Worm (Caenorhabditis elegans) whole organism, young adult: Measurements from ENCODE around the gene Y105C5A.9.

Source experiments
- B0336.3 ChIP-seq: fragments of 200-800 bp; sonication (Bioruptor generic); IDR thresholded peaks from 2 replicates; pipeline ENCODE4 v1.3.6; 2022; ENCODE audit warnings: missing genetic modification characterization, missing compliant biosample characterization
- D2030.7 ChIP-seq: fragments of 200-800 bp; sonication (Bioruptor generic); IDR thresholded peaks from 2 replicates; pipeline ENCODE4 v1.3.6; 2022; ENCODE audit warnings: missing genetic modification reagents, missing genetic modification characterization, missing compliant biosample characterization
- F52B5.7 ChIP-seq: sonication (generic microtip); optimal IDR thresholded peaks from 2 replicates; lab custom pipeline; 2016; ENCODE audit warnings: mild to moderate bottlenecking, missing genetic modification characterization, missing compliant biosample characterization
- K11D2.4 ChIP-seq: fragments of 200-800 bp; sonication (Bioruptor generic); IDR thresholded peaks from 2 replicates; pipeline ENCODE4 v1.3.6; 2022; ENCODE audit warnings: missing genetic modification reagents, missing genetic modification characterization, missing compliant biosample characterization
- Y53G8AR.9 ChIP-seq: fragments of 200-800 bp; sonication (Bioruptor generic); conservative IDR thresholded peaks from 2 replicates; pipeline ENCODE4 v1.3.6; 2022; ENCODE audit warnings: missing genetic modification reagents, missing genetic modification characterization, missing compliant biosample characterization
- ZK185.1 ChIP-seq: sonication (generic microtip); optimal IDR thresholded peaks from 2 replicates; lab custom pipeline; 2016; ENCODE audit warnings: mild to moderate bottlenecking, missing genetic modification characterization, missing compliant biosample characterization; ENCODE audit not compliant: poor library complexity, severe bottlenecking
- ama-1 ChIP-seq, 3 experiments: fragments of 150-350 bp in 1 of 3; sonication (generic microtip) in 2 of 3; optimal IDR thresholded peaks; 2 replicates each; lab custom pipeline; 2014 to 2018; ENCODE audit warnings: missing biosample characterization in 2 of 3, missing genetic modification characterization in 2 of 3, missing genetic modification reagents in 2 of 3
- attf-6 ChIP-seq: fragments of 200-800 bp; sonication (Bioruptor generic); IDR thresholded peaks from 2 replicates; pipeline ENCODE4 v1.3.6; 2022; ENCODE audit warnings: missing genetic modification reagents, missing genetic modification characterization, missing compliant biosample characterization
- cebp-1 ChIP-seq, 2 experiments: fragments of 200-800 bp in 1 of 2; sonication (Bioruptor generic) in 1 of 2; sonication (generic microtip) in 1 of 2; IDR thresholded peaks in 1 of 2; optimal IDR thresholded peaks in 1 of 2; 2 replicates each; pipeline versions ENCODE4 v1.3.6 to Lab custom; 2017 to 2022; ENCODE audit warnings: missing compliant biosample characterization in 2 of 2, missing genetic modification characterization in 2 of 2, mild to moderate bottlenecking in 1 of 2, missing genetic modification reagents in 1 of 2, moderate library complexity in 1 of 2
- ceh-100 ChIP-seq: fragments of 200-800 bp; sonication (Bioruptor generic); IDR thresholded peaks from 2 replicates; pipeline ENCODE4 v1.3.6; 2022; ENCODE audit warnings: missing genetic modification reagents, missing genetic modification characterization, missing compliant biosample characterization
- ceh-79 ChIP-seq: sonication (generic microtip); optimal IDR thresholded peaks from 2 replicates; lab custom pipeline; 2017; ENCODE audit warnings: mild to moderate bottlenecking, missing genetic modification characterization, missing compliant biosample characterization
- chd-7 ChIP-seq: sonication (generic microtip); optimal IDR thresholded peaks from 2 replicates; lab custom pipeline; 2016; ENCODE audit warnings: mild to moderate bottlenecking, missing genetic modification characterization, moderate library complexity, missing compliant biosample characterization
- die-1 ChIP-seq: sonication (generic microtip); optimal IDR thresholded peaks from 2 replicates; lab custom pipeline; 2016; ENCODE audit warnings: missing genotype, mild to moderate bottlenecking, missing genetic modification characterization, missing compliant biosample characterization
- dox-1 ChIP-seq: fragments of 200-800 bp; sonication (Bioruptor generic); IDR thresholded peaks from 2 replicates; pipeline ENCODE4 v1.3.6; 2022; ENCODE audit warnings: missing genetic modification reagents, missing genetic modification characterization, missing compliant biosample characterization
- egl-18 ChIP-seq: fragments of 200-800 bp; sonication (Bioruptor generic); IDR thresholded peaks from 2 replicates; pipeline ENCODE4 v1.3.6; 2022; ENCODE audit warnings: missing genetic modification reagents, missing genetic modification characterization, missing compliant biosample characterization
- egl-44 ChIP-seq: fragments of 200-800 bp; sonication (Bioruptor generic); IDR thresholded peaks from 2 replicates; pipeline ENCODE4 v1.3.6; 2022; ENCODE audit warnings: missing genetic modification reagents, missing genetic modification characterization, missing compliant biosample characterization
- ekl-4 ChIP-seq: fragments of 200-800 bp; sonication (Bioruptor generic); IDR thresholded peaks from 2 replicates; pipeline ENCODE4 v1.3.6; 2022; ENCODE audit warnings: missing genetic modification reagents, missing genetic modification characterization, missing compliant biosample characterization
- hmg-1.2 ChIP-seq: fragments of 200-800 bp; sonication (Bioruptor generic); IDR thresholded peaks from 2 replicates; pipeline ENCODE4 v1.3.6; 2022; ENCODE audit warnings: missing genetic modification reagents, missing genetic modification characterization, missing compliant biosample characterization
- let-526 ChIP-seq: fragments of 200-800 bp; sonication (Bioruptor generic); IDR thresholded peaks from 2 replicates; pipeline ENCODE4 v1.3.6; 2022; ENCODE audit warnings: missing genetic modification reagents, missing genetic modification characterization, missing compliant biosample characterization
- lin-26 ChIP-seq: fragments of 200-800 bp; sonication (Bioruptor generic); IDR thresholded peaks from 2 replicates; pipeline ENCODE4 v1.3.6; 2022; ENCODE audit warnings: missing genetic modification reagents, missing genetic modification characterization, missing compliant biosample characterization
- lin-35 ChIP-seq, 3 experiments: fragments of 150-350 bp in 2 of 3; sonication (generic microtip) in 1 of 3; optimal IDR thresholded peaks; 2 replicates each; lab custom pipeline; 2014 to 2018; ENCODE audit warnings: missing biosample characterization in 3 of 3, missing genetic modification characterization in 3 of 3, missing genetic modification reagents in 3 of 3
- lin-40 ChIP-seq: sonication (generic microtip); optimal IDR thresholded peaks from 2 replicates; lab custom pipeline; 2016; ENCODE audit warnings: missing genetic modification characterization, mild to moderate bottlenecking, missing compliant biosample characterization, missing genotype, missing genetic modification reagents
- madf-10 ChIP-seq: sonication (generic microtip); optimal IDR thresholded peaks from 2 replicates; lab custom pipeline; 2016; ENCODE audit warnings: mild to moderate bottlenecking, missing genetic modification characterization, missing compliant biosample characterization
- madf-3 ChIP-seq: fragments of 200-800 bp; sonication (Bioruptor generic); IDR thresholded peaks from 2 replicates; pipeline ENCODE4 v1.3.6; 2022; ENCODE audit warnings: missing genetic modification reagents, missing genetic modification characterization, missing compliant biosample characterization
- mcd-1 ChIP-seq: fragments of 200-800 bp; sonication (Bioruptor generic); IDR thresholded peaks from 2 replicates; pipeline ENCODE4 v1.3.6; 2022; ENCODE audit warnings: missing genetic modification reagents, missing genetic modification characterization, missing compliant biosample characterization
- nfyb-1 ChIP-seq: fragments of 200-800 bp; sonication (Bioruptor generic); IDR thresholded peaks from 2 replicates; pipeline ENCODE4 v1.3.6; 2022; ENCODE audit warnings: missing genetic modification reagents, missing genetic modification characterization, missing compliant biosample characterization
- nhr-80 ChIP-seq: sonication (generic microtip); optimal IDR thresholded peaks from 2 replicates; lab custom pipeline; 2016; ENCODE audit warnings: missing genetic modification characterization, missing compliant biosample characterization
- pbrm-1 ChIP-seq: fragments of 200-800 bp; sonication (Bioruptor generic); IDR thresholded peaks from 2 replicates; pipeline ENCODE4 v1.3.6; 2022; ENCODE audit warnings: missing genetic modification reagents, missing genetic modification characterization, missing compliant biosample characterization
- repo-1 ChIP-seq: sonication (generic microtip); optimal IDR thresholded peaks from 2 replicates; lab custom pipeline; 2017; ENCODE audit warnings: mild to moderate bottlenecking, missing genetic modification characterization, missing compliant biosample characterization
- snpc-4 ChIP-seq, 5 experiments: fragments of 150-350 bp in 1 of 5; sonication (generic microtip) in 4 of 5; optimal IDR thresholded peaks; 2 replicates each; lab custom pipeline; 2014 to 2018; ENCODE audit warnings: missing genetic modification characterization in 5 of 5, missing biosample characterization in 3 of 5, antibody characterized with exemption in 2 of 5, mild to moderate bottlenecking in 2 of 5, missing compliant biosample characterization in 2 of 5, missing genotype in 2 of 5, moderate library complexity in 2 of 5, missing genetic modification reagents in 1 of 5
- tlf-1 ChIP-seq: fragments of 200-800 bp; sonication (Bioruptor generic); optimal IDR thresholded peaks from 2 replicates; lab custom pipeline; 2018; ENCODE audit warnings: mild to moderate bottlenecking, missing genetic modification characterization, missing compliant biosample characterization
- ztf-18 ChIP-seq: sonication (generic microtip); optimal IDR thresholded peaks from 2 replicates; lab custom pipeline; 2016; ENCODE audit warnings: missing genotype, mild to moderate bottlenecking, missing genetic modification characterization, missing compliant biosample characterization
- ztf-3 ChIP-seq: fragments of 200-800 bp; sonication (Bioruptor generic); optimal IDR thresholded peaks from 2 replicates; lab custom pipeline; 2018; ENCODE audit warnings: mild to moderate bottlenecking, missing genetic modification characterization, missing compliant biosample characterization

Y105C5A.9 gene

DNA sequence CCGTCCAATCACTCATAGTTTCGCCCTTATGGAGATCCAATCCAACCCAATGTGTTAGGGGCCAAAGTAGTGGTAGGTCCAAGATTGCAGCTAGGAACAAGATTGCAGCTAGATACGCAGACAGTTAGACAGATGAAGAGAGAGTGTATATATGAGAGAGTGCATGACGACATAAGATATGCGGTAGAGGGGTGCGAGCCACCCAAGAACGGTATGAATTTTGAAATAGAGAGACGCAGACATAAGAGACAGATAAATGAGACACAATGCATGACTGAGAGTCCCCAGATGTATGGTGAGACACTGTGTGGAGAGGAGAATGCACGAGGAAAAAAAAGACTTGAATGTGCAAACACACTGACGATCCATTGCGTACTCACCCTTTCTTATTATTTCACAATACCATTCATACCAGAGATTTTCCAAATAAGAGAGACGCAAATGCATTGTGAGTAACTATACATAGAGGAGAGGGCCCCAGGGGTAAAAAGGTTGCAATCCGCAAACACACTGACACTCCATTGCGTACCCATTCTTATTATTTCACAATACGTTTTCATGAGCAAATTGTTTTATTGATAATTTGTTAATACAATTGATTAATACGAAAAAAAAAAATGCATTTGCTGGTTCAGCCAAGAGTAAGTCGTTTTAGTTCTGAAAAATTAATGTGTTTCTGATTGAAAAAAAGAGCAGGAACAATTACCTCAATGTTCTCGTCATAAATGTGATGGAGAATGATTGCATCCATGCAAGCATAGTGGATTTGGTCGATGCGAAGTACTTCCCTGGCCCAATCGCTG, 15.3 kb downstream of the Y105C5A.9 start, which contains the start of the genes Y105C5A.1268 and Y105C5A.1272 (continued):
- TF ChIP-seq tlf-1 (GFP tag; lab: Kevin White, UChicago) (peak; percentile 32), nhr-80 (peak; percentile 9), ztf-18 (tag; lab: Kevin White, UChicago) (peak; percentile 75), egl-18 (GFP tag; lab: Robert Waterston, UW) (peak; percentile 81; the same call in 1 of the 2 replicates), die-1 (tag; lab: Kevin White, UChicago) (peak; percentile 2), ekl-4 (GFP tag; lab: Robert Waterston, UW) (peak; percentile 84), cebp-1 (GFP tag; IDR thresholded peaks at IDR 0.05; lab: Robert Waterston, UW) (peak; percentile 99), cebp-1 (tag; optimal IDR thresholded peaks at IDR 0.05; lab: Kevin White, UChicago) (peak; percentile 99), dox-1 (GFP tag; lab: Robert Waterston, UW) (peak; percentile 85), attf-6 (0 out of 2 replicates have a peak, but pooled peaks have one; percentile 37), mcd-1 (GFP tag; lab: Robert Waterston, UW) (peak; percentile 80), madf-10 (tag; lab: Kevin White, UChicago) (peak; percentile 54), repo-1 (tag; lab: Kevin White, UChicago) (peak; percentile 37), lin-26 (GFP tag; lab: Robert Waterston, UW) (0 out of 2 replicates have a peak, but pooled peaks have one; percentile 31), B0336.3 (GFP tag; lab: Robert Waterston, UW) (peak; percentile 82), egl-44 (peak; percentile 71; the same call in 1 of the 2 replicates), nfyb-1 (peak; percentile 96), ceh-100 (GFP tag; lab: Robert Waterston, UW) (peak; percentile 58; the same call in 1 of the 2 replicates), pbrm-1 (GFP tag; lab: Robert Waterston, UW) (peak; percentile 100), chd-7 (tag; lab: Kevin White, UChicago) (peak; percentile 83), madf-3 (0 out of 2 replicates have a peak, but pooled peaks have one; percentile 16), lin-40 (tag; lab: Kevin White, UChicago) (peak; percentile 97), K11D2.4 (GFP tag; lab: Robert Waterston, UW) (peak; percentile 79), snpc-4 (GFP tag; optimal IDR thresholded peaks at IDR 0.05; lab: Kevin White, UChicago) (peak; percentile 13), snpc-4 (tag; optimal IDR thresholded peaks at IDR 0.05; lab: Kevin White, UChicago) (peak in 2 of 4 experiments; percentile 81 to 83), hmg-1.2 (peak; percentile 99), ZK185.1 (tag; lab: Kevin White, UChicago) (peak; percentile 84), lin-35 (GFP tag; optimal IDR thresholded peaks at IDR 0.05; lab: Kevin White, UChicago) (peak in 1 of 3 experiments; percentile 78), Y53G8AR.9 (GFP tag; lab: Robert Waterston, UW) (peak; percentile 84; the same call in 1 of the 2 replicates), let-526 (GFP tag; lab: Robert Waterston, UW) (0 out of 2 replicates have a peak, but pooled peaks have one; percentile 41)

ce11 chrIV:15648245-15648644, 16.9 kb downstream of the Y105C5A.9 start:
- TF ChIP-seq hmg-1.2 (peak; percentile 76; the same call in 1 of the 2 replicates), ztf-18 (tag; lab: Kevin White, UChicago) (no peak), ama-1 (optimal IDR thresholded peaks at IDR 0.05; lab: Kevin White, UChicago) (no peak), ama-1 (GFP tag; optimal IDR thresholded peaks at IDR 0.05; lab: Kevin White, UChicago) (no peak), ztf-3 (GFP tag; lab: Kevin White, UChicago) (no peak), ceh-79 (no peak), D2030.7 (no peak), F52B5.7 (no peak), nfyb-1 (no peak)
